Fruit fly (Drosophila melanogaster) whole organism, prepupa: ENCODE data around the gene RpS27A.

Source experiments
- Blimp-1 ChIP-seq: fragments of 200-800 bp; sonication (Bioruptor generic); optimal IDR thresholded peaks from 3 replicates; lab custom pipeline; 2017; ENCODE audit warnings: missing biosample characterization, missing genetic modification characterization, mild to moderate bottlenecking, moderate library complexity, missing genetic modification reagents
- CG10631 ChIP-seq: fragments of 200-800 bp; sonication (Bioruptor generic); optimal IDR thresholded peaks from 2 replicates; lab custom pipeline; 2016; ENCODE audit warnings: missing biosample characterization, missing genetic modification characterization
- CG11294 ChIP-seq: fragments of 200-800 bp; sonication (Bioruptor generic); IDR thresholded peaks from 2 replicates; pipeline ENCODE4 v1.3.6; 2022; ENCODE audit warnings: missing biosample characterization, missing genetic modification characterization
- CG11762 ChIP-seq: fragments of 200-800 bp; sonication (Bioruptor generic); optimal IDR thresholded peaks from 3 replicates; lab custom pipeline; 2016; ENCODE audit warnings: missing biosample characterization, missing genetic modification characterization; ENCODE audit not compliant: insufficient read depth
- CG15336 ChIP-seq: fragments of 200-800 bp; sonication (Bioruptor generic); IDR thresholded peaks from 2 replicates; pipeline ENCODE4 v1.3.6; 2022; ENCODE audit warnings: missing biosample characterization, missing genetic modification characterization
- CG1621 ChIP-seq: fragments of 200-800 bp; sonication (Bioruptor generic); optimal IDR thresholded peaks from 3 replicates; lab custom pipeline; 2018; ENCODE audit warnings: missing biosample characterization, mild to moderate bottlenecking, missing genetic modification characterization
- CG16779 ChIP-seq: fragments of 200-800 bp; sonication (Bioruptor generic); optimal IDR thresholded peaks from 3 replicates; lab custom pipeline; 2017; ENCODE audit warnings: missing biosample characterization, mild to moderate bottlenecking, missing genetic modification characterization
- CG3032 ChIP-seq: fragments of 200-800 bp; optimal IDR thresholded peaks from 2 replicates; lab custom pipeline; 2019; ENCODE audit warnings: missing biosample characterization, mild to moderate bottlenecking, missing genetic modification characterization, moderate library complexity
- CG31627 ChIP-seq: fragments of 200-800 bp; sonication (Bioruptor generic); optimal IDR thresholded peaks from 3 replicates; lab custom pipeline; 2016; ENCODE audit warnings: missing biosample characterization, missing genetic modification characterization
- CG32006 ChIP-seq: fragments of 200-800 bp; sonication (Bioruptor generic); optimal IDR thresholded peaks from 3 replicates; lab custom pipeline; 2017; ENCODE audit warnings: missing biosample characterization, mild to moderate bottlenecking, missing genetic modification characterization
- CG34406 ChIP-seq: fragments of 200-800 bp; sonication (Bioruptor generic); optimal IDR thresholded peaks from 3 replicates; lab custom pipeline; 2016; ENCODE audit warnings: missing biosample characterization, missing genetic modification characterization
- CG3919 ChIP-seq: fragments of 200-800 bp; sonication (Bioruptor generic); optimal IDR thresholded peaks from 3 replicates; lab custom pipeline; 2016; ENCODE audit warnings: missing biosample characterization, missing genetic modification characterization
- CG4318 ChIP-seq: fragments of 200-800 bp; sonication (Bioruptor generic); optimal IDR thresholded peaks from 3 replicates; lab custom pipeline; 2017; ENCODE audit warnings: missing biosample characterization, mild to moderate bottlenecking, missing genetic modification characterization
- CG6163 ChIP-seq: fragments of 200-800 bp; sonication (Bioruptor generic); IDR thresholded peaks from 3 replicates; pipeline ENCODE4 v1.3.6; 2022; ENCODE audit warnings: missing biosample characterization, missing genetic modification characterization
- CG6276 ChIP-seq: fragments of 200-800 bp; sonication (Bioruptor generic); optimal IDR thresholded peaks from 2 replicates; lab custom pipeline; 2017; ENCODE audit warnings: missing biosample characterization, mild to moderate bottlenecking, missing genetic modification characterization
- CG6792 ChIP-seq: fragments of 200-800 bp; sonication (Bioruptor generic); optimal IDR thresholded peaks from 3 replicates; lab custom pipeline; 2016; ENCODE audit warnings: missing biosample characterization, missing genetic modification characterization
- CG6808 ChIP-seq: fragments of 200-800 bp; sonication (Bioruptor generic); optimal IDR thresholded peaks from 3 replicates; lab custom pipeline; 2017; ENCODE audit warnings: missing biosample characterization, missing genetic modification characterization, mild to moderate bottlenecking, moderate library complexity, missing genetic modification reagents
- CG6854 ChIP-seq: fragments of 200-800 bp; sonication (Bioruptor generic); optimal IDR thresholded peaks from 2 replicates; lab custom pipeline; 2017; ENCODE audit warnings: missing biosample characterization, mild to moderate bottlenecking, missing genetic modification characterization
- CG7368 ChIP-seq: fragments of 200-800 bp; sonication (Bioruptor generic); optimal IDR thresholded peaks from 3 replicates; lab custom pipeline; 2016; ENCODE audit warnings: missing biosample characterization, missing genetic modification characterization
- CG8119 ChIP-seq: fragments of 200-800 bp; sonication (Bioruptor generic); IDR thresholded peaks from 3 replicates; pipeline ENCODE4 v1.3.6; 2022; ENCODE audit warnings: missing biosample characterization, missing genetic modification characterization
- CG8319 ChIP-seq: fragments of 200-800 bp; sonication (Bioruptor generic); optimal IDR thresholded peaks from 3 replicates; lab custom pipeline; 2016; ENCODE audit warnings: missing biosample characterization, missing genetic modification characterization
- CG8632 ChIP-seq: fragments of 200-800 bp; sonication (Bioruptor generic); optimal IDR thresholded peaks from 3 replicates; lab custom pipeline; 2016; ENCODE audit warnings: missing biosample characterization, missing genetic modification characterization
- Eip75B ChIP-seq: fragments of 200-800 bp; sonication (Bioruptor generic); optimal IDR thresholded peaks from 3 replicates; lab custom pipeline; 2016; ENCODE audit warnings: missing biosample characterization, missing genetic modification characterization
- Eip78C ChIP-seq: fragments of 200-800 bp; sonication (Bioruptor generic); peaks from one replicate; lab custom pipeline; 2016; ENCODE audit warnings: missing biosample characterization, missing genetic modification characterization
- Eip93F ChIP-seq: fragments of 200-800 bp; sonication (Bioruptor generic); optimal IDR thresholded peaks from 2 replicates; lab custom pipeline; 2016; ENCODE audit warnings: missing biosample characterization, mild to moderate bottlenecking, missing genetic modification characterization
- Ets21C ChIP-seq: fragments of 200-800 bp; sonication (Bioruptor generic); optimal IDR thresholded peaks from 3 replicates; lab custom pipeline; 2016; ENCODE audit warnings: missing biosample characterization, missing genetic modification characterization
- Ets96B ChIP-seq: fragments of 200-800 bp; optimal IDR thresholded peaks from 2 replicates; lab custom pipeline; 2019; ENCODE audit warnings: missing biosample characterization, mild to moderate bottlenecking, missing genetic modification characterization, moderate library complexity
- Gug ChIP-seq: fragments of 200-800 bp; sonication (Bioruptor generic); IDR thresholded peaks from 2 replicates; pipeline ENCODE4 v1.3.6; 2022; ENCODE audit warnings: missing biosample characterization, missing genetic modification characterization
- Hr38 ChIP-seq: sonication (Bioruptor generic); optimal IDR thresholded peaks from 2 replicates; lab custom pipeline; 2016; ENCODE audit warnings: missing biosample characterization, missing genetic modification characterization
- Hr39 ChIP-seq: fragments of 200-800 bp; sonication (Bioruptor generic); optimal IDR thresholded peaks from 2 replicates; lab custom pipeline; 2016; ENCODE audit warnings: missing biosample characterization, missing genetic modification characterization
- Hr4 ChIP-seq: fragments of 200-800 bp; sonication (Bioruptor generic); optimal IDR thresholded peaks from 3 replicates; lab custom pipeline; 2016; ENCODE audit warnings: missing biosample characterization, missing genetic modification characterization
- Lpt ChIP-seq: fragments of 200-800 bp; sonication (Bioruptor generic); optimal IDR thresholded peaks from 3 replicates; lab custom pipeline; 2016; ENCODE audit warnings: missing biosample characterization, missing genetic modification characterization
- OdsH ChIP-seq: fragments of 200-800 bp; sonication (Bioruptor generic); optimal IDR thresholded peaks from 3 replicates; lab custom pipeline; 2016; ENCODE audit warnings: missing biosample characterization, missing genetic modification characterization
- Sox102F ChIP-seq: fragments of 200-800 bp; sonication (Bioruptor generic); optimal IDR thresholded peaks from 2 replicates; lab custom pipeline; 2016; ENCODE audit warnings: missing biosample characterization, mild to moderate bottlenecking, missing genetic modification characterization
- Sox14 ChIP-seq: fragments of 200-800 bp; sonication (Bioruptor generic); optimal IDR thresholded peaks from 3 replicates; lab custom pipeline; 2016; ENCODE audit warnings: missing biosample characterization, missing genetic modification characterization
- Sox15 ChIP-seq: fragments of 200-800 bp; sonication (Bioruptor generic); optimal IDR thresholded peaks from 3 replicates; lab custom pipeline; 2016; ENCODE audit warnings: missing biosample characterization, missing genetic modification characterization
- achi ChIP-seq: fragments of 200-800 bp; sonication (Bioruptor generic); optimal IDR thresholded peaks from 3 replicates; lab custom pipeline; 2016; ENCODE audit warnings: missing biosample characterization, missing genetic modification characterization
- acj6 ChIP-seq: fragments of 200-800 bp; sonication (Bioruptor generic); optimal IDR thresholded peaks from 3 replicates; lab custom pipeline; 2016; ENCODE audit warnings: missing biosample characterization, missing genetic modification characterization
- cyc ChIP-seq: fragments of 200-800 bp; sonication (Bioruptor generic); optimal IDR thresholded peaks from 3 replicates; lab custom pipeline; 2016; ENCODE audit warnings: missing biosample characterization, missing genetic modification characterization
- dsx ChIP-seq: fragments of 200-800 bp; optimal IDR thresholded peaks from 3 replicates; lab custom pipeline; 2019; ENCODE audit warnings: missing biosample characterization, mild to moderate bottlenecking, missing genetic modification characterization, moderate library complexity; ENCODE audit not compliant: poor library complexity, severe bottlenecking
- eg ChIP-seq: fragments of 200-800 bp; sonication (Bioruptor generic); IDR thresholded peaks from 3 replicates; pipeline ENCODE4 v1.3.6; 2022; ENCODE audit warnings: missing biosample characterization, missing genetic modification characterization
- esn ChIP-seq: fragments of 200-800 bp; sonication (Bioruptor generic); optimal IDR thresholded peaks from 2 replicates; lab custom pipeline; 2016; ENCODE audit warnings: missing biosample characterization, mild to moderate bottlenecking, missing genetic modification characterization, moderate library complexity
- fd59A ChIP-seq: fragments of 200-800 bp; sonication (Bioruptor generic); optimal IDR thresholded peaks from 2 replicates; lab custom pipeline; 2017; ENCODE audit warnings: missing biosample characterization, mild to moderate bottlenecking, missing genetic modification characterization, missing genetic modification reagents
- lz ChIP-seq: fragments of 200-800 bp; sonication (Bioruptor generic); optimal IDR thresholded peaks from 3 replicates; lab custom pipeline; 2016; ENCODE audit warnings: missing biosample characterization, missing genetic modification characterization
- net ChIP-seq: fragments of 200-800 bp; sonication (Bioruptor generic); optimal IDR thresholded peaks from 3 replicates; lab custom pipeline; 2016; ENCODE audit warnings: missing biosample characterization, missing genetic modification characterization
- pdm3 ChIP-seq: fragments of 200-800 bp; sonication (Bioruptor generic); optimal IDR thresholded peaks from 3 replicates; lab custom pipeline; 2016; ENCODE audit warnings: missing biosample characterization, missing genetic modification characterization
- salr ChIP-seq, 2 experiments: fragments of 200-800 bp; sonication (Bioruptor generic); optimal IDR thresholded peaks; 3 replicates each; lab custom pipeline; 2016 to 2018; ENCODE audit warnings: missing biosample characterization in 2 of 2, missing genetic modification characterization in 2 of 2, mild to moderate bottlenecking in 1 of 2
- spab ChIP-seq: fragments of 200-800 bp; sonication (Bioruptor generic); optimal IDR thresholded peaks from 2 replicates; lab custom pipeline; 2017; ENCODE audit warnings: missing biosample characterization, mild to moderate bottlenecking, missing genetic modification characterization, missing genetic modification reagents
- ss ChIP-seq, 2 experiments: fragments of 200-800 bp; sonication (Bioruptor generic); optimal IDR thresholded peaks; 2 replicates in 1 of 2; 3 replicates in 1 of 2; lab custom pipeline; 2017 to 2018; ENCODE audit warnings: mild to moderate bottlenecking in 2 of 2, missing biosample characterization in 2 of 2, missing genetic modification characterization in 2 of 2, moderate library complexity in 1 of 2
- svp ChIP-seq: fragments of 200-800 bp; sonication (Bioruptor generic); peaks from one replicate; lab custom pipeline; 2016; ENCODE audit warnings: missing biosample characterization, missing genetic modification characterization
- topi ChIP-seq: fragments of 200-800 bp; sonication (Bioruptor generic); optimal IDR thresholded peaks from 3 replicates; lab custom pipeline; 2016; ENCODE audit warnings: missing biosample characterization, missing genetic modification characterization
- vri ChIP-seq: fragments of 200-800 bp; sonication (Bioruptor generic); optimal IDR thresholded peaks from 3 replicates; lab custom pipeline; 2016; ENCODE audit warnings: missing biosample characterization, mild to moderate bottlenecking, missing genetic modification characterization

Gene RpS27A

dm6 chr2L:10408122-10408576 is at the start of gene RpS27A, which contains the start of gene Ip259:
RpS27A (plus strand) TSS chr2L:10408352.
Ip259 (plus strand) TSS chr2L:10408352.
- no peak for TF ChIP-seq CG4318 (GFP tag; lab: Kevin White, UChicago)
- TF ChIP-seq Gug = 0 out of 2 replicates have a peak, but pooled peaks have one; percentile 19
- TF ChIP-seq CG15336 (GFP tag; lab: Robert Waterston, UW) = no peak
- no peak for TF ChIP-seq Hr39 (GFP tag; lab: Kevin White, UChicago)
- TF ChIP-seq CG8319 (GFP tag; lab: Kevin White, UChicago) = peak; percentile 60
- peak; percentile 80 for TF ChIP-seq lz (GFP tag; lab: Kevin White, UChicago)
- no peak for TF ChIP-seq vri (GFP tag; lab: Kevin White, UChicago)
- no peak for TF ChIP-seq pdm3
- peak; percentile 76 for TF ChIP-seq cyc (GFP tag; lab: Kevin White, UChicago)
- TF ChIP-seq Eip75B = no peak
- TF ChIP-seq CG6808 = no peak
- TF ChIP-seq Eip78C = peak; percentile 90
- TF ChIP-seq acj6 (GFP tag; lab: Kevin White, UChicago) = peak; percentile 70
- TF ChIP-seq CG6854 (GFP tag; lab: Kevin White, UChicago) = peak; percentile 84
- peak; percentile 61 for TF ChIP-seq Blimp-1 (GFP tag; lab: Kevin White, UChicago)
- TF ChIP-seq Eip93F (GFP tag; lab: Kevin White, UChicago) = peak; percentile 21
- no peak for TF ChIP-seq dsx
- TF ChIP-seq Hr38 = no peak
- TF ChIP-seq CG6792 (GFP tag; lab: Kevin White, UChicago) = peak; percentile 59
- TF ChIP-seq CG16779 (tag; lab: Kevin White, UChicago) = no peak
- TF ChIP-seq CG8119 = peak; percentile 36; the same call in 1 of the 3 replicates
- peak; percentile 32 for TF ChIP-seq CG8632
- TF ChIP-seq esn (GFP tag; lab: Kevin White, UChicago) = peak; percentile 85
- peak; percentile 62 for TF ChIP-seq CG3032 (tag; lab: Kevin White, UChicago)
- peak; percentile 2 for TF ChIP-seq Hr4
- TF ChIP-seq salr (GFP tag; optimal IDR thresholded peaks at IDR 0.05; lab: Kevin White, UChicago) = peak in 1 of 2 experiments; percentile 88
- TF ChIP-seq CG11762 (GFP tag; lab: Kevin White, UChicago) = peak; percentile 27
- TF ChIP-seq CG32006 (GFP tag; lab: Kevin White, UChicago) = no peak
- no peak for TF ChIP-seq spab (GFP tag; lab: Kevin White, UChicago)
- TF ChIP-seq eg (GFP tag; lab: Robert Waterston, UW) = no peak
- TF ChIP-seq CG1621 (tag; lab: Kevin White, UChicago) = no peak
- TF ChIP-seq fd59A = peak; percentile 56
- TF ChIP-seq svp (GFP tag; lab: Kevin White, UChicago) = no peak
- TF ChIP-seq CG6276 (GFP tag; lab: Kevin White, UChicago) = no peak
- TF ChIP-seq Sox15 (GFP tag; lab: Kevin White, UChicago) = peak; percentile 47
- TF ChIP-seq CG6163 = no peak
- no peak for TF ChIP-seq Lpt (GFP tag; lab: Kevin White, UChicago)
- TF ChIP-seq CG11294 (GFP tag; lab: Robert Waterston, UW) = no peak
- TF ChIP-seq Sox14 (GFP tag; lab: Kevin White, UChicago) = no peak
- TF ChIP-seq Ets21C (GFP tag; lab: Kevin White, UChicago) = peak; percentile 6
- TF ChIP-seq CG7368 (GFP tag; lab: Kevin White, UChicago) = no peak
- TF ChIP-seq OdsH (GFP tag; lab: Kevin White, UChicago) = peak; percentile 58
- peak; percentile 37 for TF ChIP-seq Ets96B
- TF ChIP-seq ss (GFP tag; optimal IDR thresholded peaks at IDR 0.05; lab: Kevin White, UChicago) = peak in 1 of 2 experiments; percentile 77
- no peak for TF ChIP-seq achi (GFP tag; lab: Kevin White, UChicago)
- TF ChIP-seq CG31627 = peak; percentile 77
- TF ChIP-seq Sox102F (GFP tag; lab: Kevin White, UChicago) = no peak
- peak; percentile 71 for TF ChIP-seq topi (GFP tag; lab: Kevin White, UChicago)
- no peak for TF ChIP-seq net (GFP tag; lab: Kevin White, UChicago)
- TF ChIP-seq CG10631 (GFP tag; lab: Kevin White, UChicago) = no peak
- TF ChIP-seq CG3919 = no peak
- peak; percentile 67 for TF ChIP-seq CG34406
